Fruit fly (Drosophila melanogaster): Measurements from ENCODE around the gene CG18094.
A peak's percentile ranks its signal among the peaks of the same experiment; 100 is the strongest.

- TF ChIP-seq eg (GFP tag; IDR thresholded peaks at IDR 0.05) (no peak), Hr39 (GFP tag; optimal IDR thresholded peaks at IDR 0.05) (no peak), pdm3 (GFP tag; optimal IDR thresholded peaks at IDR 0.05) (no peak), acj6 (GFP tag; optimal IDR thresholded peaks at IDR 0.05) (peak; percentile 0), CG16779 (tag; optimal IDR thresholded peaks at IDR 0.05) (no peak), topi (GFP tag; optimal IDR thresholded peaks at IDR 0.05) (no peak), esn (GFP tag; optimal IDR thresholded peaks at IDR 0.05) (no peak), achi (GFP tag; optimal IDR thresholded peaks at IDR 0.05) (peak; percentile 16), CG32006 (GFP tag; optimal IDR thresholded peaks at IDR 0.05) (no peak), CG6276 (GFP tag; optimal IDR thresholded peaks at IDR 0.05) (no peak), CG1621 (tag; optimal IDR thresholded peaks at IDR 0.05) (no peak), Met (GFP tag; optimal IDR thresholded peaks at IDR 0.05) (no peak), Eip75B (GFP tag; optimal IDR thresholded peaks at IDR 0.05) (no peak)
These were observed 20.3 kb upstream of the CG18094 start for dm6 chr2L:19469751-19470150.
